Worm (Caenorhabditis elegans): ENCODE measurements around the gene K08C7.6.
A peak's percentile ranks its signal among the peaks of the same experiment; 100 is the strongest.
"Not testable (repeated sequence)": the region's sequence is repeated elsewhere in the genome, so short reads cannot be mapped to it uniquely, and the experiment has no call there.

Gene K08C7.6

ce11 chrIV:10695203-10695602 is 9.5 kb upstream of the K08C7.6 start, which contains the start of gene R102.4:
Gene R102.4, minus strand, starts transcription at chrIV:10695303.
- no peak for TF ChIP-seq pqm-1 (tag; optimal IDR thresholded peaks at IDR 0.05)
- TF ChIP-seq ceh-82 (tag; optimal IDR thresholded peaks at IDR 0.05): no peak
- TF ChIP-seq lsy-12 (tag; optimal IDR thresholded peaks at IDR 0.05): no peak
- TF ChIP-seq ceh-28 (tag; optimal IDR thresholded peaks at IDR 0.05): no peak
- TF ChIP-seq aly-2 (tag; optimal IDR thresholded peaks at IDR 0.05): no peak
- no peak for TF ChIP-seq elt-3 (tag; optimal IDR thresholded peaks at IDR 0.05)
- TF ChIP-seq elt-2 (tag; optimal IDR thresholded peaks at IDR 0.05): no peak
- TF ChIP-seq fkh-2 (tag; optimal IDR thresholded peaks at IDR 0.05): no peak
- TF ChIP-seq ceh-16 (tag; optimal IDR thresholded peaks at IDR 0.05): no peak
- no peak for TF ChIP-seq zag-1 (tag; optimal IDR thresholded peaks at IDR 0.05)
- TF ChIP-seq nhr-77 (tag; optimal IDR thresholded peaks at IDR 0.05): no peak
- TF ChIP-seq egl-27 (tag; optimal IDR thresholded peaks at IDR 0.05): no peak
- TF ChIP-seq unc-62 (GFP tag; optimal IDR thresholded peaks at IDR 0.05): no peak
- TF ChIP-seq lin-15B (tag; optimal IDR thresholded peaks at IDR 0.05): no peak
- no peak for TF ChIP-seq lin-39 (tag; optimal IDR thresholded peaks at IDR 0.05)
- TF ChIP-seq ceh-9 (tag; optimal IDR thresholded peaks at IDR 0.05): no peak

- TF ChIP-seq ceh-16 (tag; optimal IDR thresholded peaks at IDR 0.05) (no peak), mml-1 (tag; optimal IDR thresholded peaks at IDR 0.05) (no peak), aly-2 (tag; optimal IDR thresholded peaks at IDR 0.05) (no peak), fkh-10 (GFP tag; optimal IDR thresholded peaks at IDR 0.05) (no peak), lin-39 (tag; optimal IDR thresholded peaks at IDR 0.05) (no peak)
Observed at ce11 chrIV:10690139-10690538, 4.5 kb upstream of the K08C7.6 start, which contains the start of gene R102.8. Gene R102.8, minus strand, starts transcription at chrIV:10690239.

- no peak for TF ChIP-seq ztf-4 (tag; optimal IDR thresholded peaks at IDR 0.05)
- peak; percentile 7 for TF ChIP-seq nhr-11 (tag; optimal IDR thresholded peaks at IDR 0.05)
- no peak for TF ChIP-seq hmg-11 (tag; optimal IDR thresholded peaks at IDR 0.05)
Observed at ce11 chrIV:10688972-10689567, 3.4 kb upstream of the K08C7.6 start, which contains the start of gene R102.3. Gene R102.3, plus strand, starts transcription at chrIV:10689517.

ce11 chrIV:10687307-10687706 is 1.6 kb upstream of the K08C7.6 start, which contains the start of gene R102.2:
Gene R102.2, plus strand, starts transcription at chrIV:10687607.
- not testable (repeated sequence) for TF ChIP-seq nhr-43 (tag; optimal IDR thresholded peaks at IDR 0.05; ENCODE audit: poor library complexity, severe bottlenecking); elt-3 (tag; optimal IDR thresholded peaks at IDR 0.05); snpc-4 (tag; optimal IDR thresholded peaks at IDR 0.05)

DNA sequence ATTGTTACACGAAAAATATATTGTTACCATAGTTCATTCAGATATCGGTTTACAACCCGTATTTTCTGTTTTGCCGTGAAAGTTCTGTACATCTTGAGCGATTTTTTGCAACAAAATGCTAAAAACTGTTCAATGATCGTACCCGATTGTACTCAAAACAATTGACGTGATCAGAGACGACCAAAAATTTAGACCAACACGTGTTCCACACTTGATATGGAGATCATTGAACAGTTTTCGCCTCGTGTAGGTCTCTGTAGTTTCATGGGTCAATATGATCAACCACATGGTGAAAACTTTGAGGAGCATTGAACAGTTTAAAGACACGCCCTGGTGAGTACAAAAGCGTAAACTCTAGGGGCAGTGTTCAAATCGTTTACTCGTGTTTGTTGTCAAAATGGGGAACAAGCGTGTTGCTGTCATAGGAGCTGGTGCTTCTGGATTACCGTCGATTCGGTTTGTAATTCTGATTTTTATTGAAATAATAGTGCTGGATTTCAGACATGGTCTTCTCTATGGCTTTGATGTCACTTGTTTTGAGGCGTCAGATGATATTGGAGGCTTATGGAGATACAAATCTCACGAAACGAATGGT is 3.4 kb downstream of the K08C7.6 start, which contains the start of gene fmo-2:
Gene fmo-2 (plus strand): TSS at position 370 of the 595 bp plus-strand sequence.
- TF ChIP-seq jun-1 (tag; optimal IDR thresholded peaks at IDR 0.05) (peak; percentile 81), sea-2 (GFP tag; optimal IDR thresholded peaks at IDR 0.05) (no peak), elt-2 (tag; optimal IDR thresholded peaks at IDR 0.05) (peak; percentile 43), pqm-1 (tag; optimal IDR thresholded peaks at IDR 0.05) (peak; percentile 91), nhr-43 (tag; optimal IDR thresholded peaks at IDR 0.05; ENCODE audit: poor library complexity, severe bottlenecking) (peak; percentile 15), mdl-1 (tag; optimal IDR thresholded peaks at IDR 0.05) (peak; percentile 29), nfya-1 (tag; optimal IDR thresholded peaks at IDR 0.05; ENCODE audit: insufficient read depth) (no peak), elt-1 (tag; optimal IDR thresholded peaks at IDR 0.05) (no peak), nhr-12 (tag; optimal IDR thresholded peaks at IDR 0.05) (no peak)

ce11 chrIV:10680379-10680778 is 5.3 kb downstream of the K08C7.6 start, which contains the start of gene K08C7.4:
Gene K08C7.4, minus strand, starts transcription at chrIV:10680479.
- no peak for TF ChIP-seq zag-1 (tag; optimal IDR thresholded peaks at IDR 0.05)
- no peak for TF ChIP-seq nhr-43 (tag; optimal IDR thresholded peaks at IDR 0.05; ENCODE audit: poor library complexity, severe bottlenecking)
- TF ChIP-seq mdl-1 (tag; optimal IDR thresholded peaks at IDR 0.05): no peak
- TF ChIP-seq elt-3 (tag; optimal IDR thresholded peaks at IDR 0.05): no peak
- no peak for TF ChIP-seq tbx-2 (tag; optimal IDR thresholded peaks at IDR 0.05)
- TF ChIP-seq egl-27 (tag; optimal IDR thresholded peaks at IDR 0.05): no peak
- TF ChIP-seq ceh-82 (tag; optimal IDR thresholded peaks at IDR 0.05): no peak
- TF ChIP-seq nhr-67 (tag; optimal IDR thresholded peaks at IDR 0.05): no peak
- no peak for TF ChIP-seq unc-62 (GFP tag; optimal IDR thresholded peaks at IDR 0.05)
- no peak for TF ChIP-seq lsy-12 (tag; optimal IDR thresholded peaks at IDR 0.05)
- no peak for TF ChIP-seq nhr-12 (tag; optimal IDR thresholded peaks at IDR 0.05)
- TF ChIP-seq sea-2 (GFP tag; optimal IDR thresholded peaks at IDR 0.05): no peak
- TF ChIP-seq skn-1 (tag; optimal IDR thresholded peaks at IDR 0.05): no peak
- TF ChIP-seq eor-1 (tag; optimal IDR thresholded peaks at IDR 0.05): no peak
- no peak for TF ChIP-seq hmg-11 (tag; optimal IDR thresholded peaks at IDR 0.05)
- no peak for TF ChIP-seq nhr-11 (tag; optimal IDR thresholded peaks at IDR 0.05)
